Worm (Caenorhabditis elegans) whole organism, L2 larva: ENCODE data around the gene agt-2.

Source experiments
- R02D3.7 ChIP-seq: fragments of 150-350 bp; optimal IDR thresholded peaks from 2 replicates; lab custom pipeline; 2014; ENCODE audit warnings: missing biosample characterization, missing genetic modification characterization
- Y55F3AM.14 ChIP-seq: fragments of 200-800 bp; sonication (Bioruptor generic); optimal IDR thresholded peaks from 2 replicates; lab custom pipeline; 2018; ENCODE audit warnings: mild to moderate bottlenecking, missing genetic modification characterization, missing compliant biosample characterization
- ZK546.5 ChIP-seq: sonication (generic microtip); optimal IDR thresholded peaks from 2 replicates; lab custom pipeline; 2017; ENCODE audit warnings: missing biosample characterization, missing genetic modification characterization
- alr-1 ChIP-seq: fragments of 150-350 bp; optimal IDR thresholded peaks from 2 replicates; lab custom pipeline; 2014; ENCODE audit warnings: missing biosample characterization, missing genetic modification characterization
- aly-2 ChIP-seq: fragments of 150-350 bp; optimal IDR thresholded peaks from 2 replicates; lab custom pipeline; 2014; ENCODE audit warnings: missing biosample characterization, missing genetic modification characterization
- blmp-1 ChIP-seq: sonication (generic microtip); optimal IDR thresholded peaks from 2 replicates; lab custom pipeline; 2017; ENCODE audit warnings: missing genetic modification characterization, mild to moderate bottlenecking, missing compliant biosample characterization, antibody characterized with exemption, moderate library complexity; ENCODE audit not compliant: insufficient read depth
- ceh-16 ChIP-seq: fragments of 150-350 bp; optimal IDR thresholded peaks from 2 replicates; lab custom pipeline; 2014; ENCODE audit warnings: missing biosample characterization, missing genetic modification characterization
- crh-2 ChIP-seq: sonication (generic microtip); optimal IDR thresholded peaks from 2 replicates; lab custom pipeline; 2017; ENCODE audit warnings: missing biosample characterization, missing genetic modification characterization
- egl-27 ChIP-seq: sonication (generic microtip); optimal IDR thresholded peaks from 3 replicates; lab custom pipeline; 2017; ENCODE audit warnings: missing biosample characterization, missing genetic modification reagents, missing genetic modification characterization
- elt-1 ChIP-seq: fragments of 150-350 bp; optimal IDR thresholded peaks from 2 replicates; lab custom pipeline; 2014; ENCODE audit warnings: missing biosample characterization, missing genetic modification characterization
- elt-3 ChIP-seq: sonication (generic microtip); optimal IDR thresholded peaks from 2 replicates; lab custom pipeline; 2017; ENCODE audit warnings: missing biosample characterization, missing genetic modification characterization
- fos-1 ChIP-seq: fragments of 150-350 bp; optimal IDR thresholded peaks from 2 replicates; lab custom pipeline; 2014; ENCODE audit warnings: missing biosample characterization, missing genetic modification characterization
- lin-11 ChIP-seq: fragments of 150-350 bp; sonication (generic microtip); optimal IDR thresholded peaks from 2 replicates; lab custom pipeline; 2014; ENCODE audit warnings: missing biosample characterization, missing genetic modification characterization, inconsistent platforms, mixed read lengths
- lin-13 ChIP-seq: fragments of 150-350 bp; optimal IDR thresholded peaks from 2 replicates; lab custom pipeline; 2014; ENCODE audit warnings: missing biosample characterization, missing genetic modification reagents, missing genetic modification characterization
- lsy-2 ChIP-seq, 2 experiments: fragments of 150-350 bp in 1 of 2; sonication (generic microtip) in 1 of 2; optimal IDR thresholded peaks; 2 replicates each; lab custom pipeline; 2014 to 2017; ENCODE audit warnings: missing biosample characterization in 2 of 2, missing genetic modification characterization in 2 of 2
- mab-5 ChIP-seq: fragments of 150-350 bp; optimal IDR thresholded peaks from 2 replicates; lab custom pipeline; 2014; ENCODE audit warnings: missing biosample characterization, missing genetic modification characterization
- mbf-1 ChIP-seq: sonication (generic microtip); optimal IDR thresholded peaks from 2 replicates; lab custom pipeline; 2017; ENCODE audit warnings: missing biosample characterization, missing genetic modification characterization
- mdl-1 ChIP-seq, 2 experiments: fragments of 150-350 bp in 1 of 2; sonication (generic microtip) in 1 of 2; optimal IDR thresholded peaks; 2 replicates each; lab custom pipeline; 2017; ENCODE audit warnings: missing biosample characterization in 2 of 2, missing genetic modification characterization in 2 of 2
- nhr-10 ChIP-seq: sonication (generic microtip); optimal IDR thresholded peaks from 2 replicates; lab custom pipeline; 2017; ENCODE audit warnings: missing biosample characterization, missing genetic modification characterization
- nhr-12 ChIP-seq: fragments of 150-350 bp; optimal IDR thresholded peaks from 2 replicates; lab custom pipeline; 2014; ENCODE audit warnings: missing biosample characterization, missing genetic modification characterization
- nhr-129 ChIP-seq: fragments of 150-350 bp; optimal IDR thresholded peaks from 2 replicates; lab custom pipeline; 2014; ENCODE audit warnings: missing biosample characterization, missing genetic modification characterization
- nhr-21 ChIP-seq: fragments of 150-350 bp; optimal IDR thresholded peaks from 2 replicates; lab custom pipeline; 2014; ENCODE audit warnings: missing biosample characterization, missing genetic modification characterization
- nhr-23 ChIP-seq: fragments of 150-350 bp; optimal IDR thresholded peaks from 2 replicates; lab custom pipeline; 2014; ENCODE audit warnings: missing biosample characterization, missing genetic modification reagents, missing genetic modification characterization
- nhr-237 ChIP-seq: fragments of 150-350 bp; optimal IDR thresholded peaks from 2 replicates; lab custom pipeline; 2014; ENCODE audit warnings: missing biosample characterization, missing genetic modification characterization
- nhr-25 ChIP-seq: fragments of 150-350 bp; sonication (generic microtip); optimal IDR thresholded peaks from 3 replicates; lab custom pipeline; 2014; ENCODE audit warnings: missing biosample characterization, missing genetic modification characterization
- nhr-6 ChIP-seq: fragments of 150-350 bp; optimal IDR thresholded peaks from 2 replicates; lab custom pipeline; 2014; ENCODE audit warnings: missing biosample characterization, missing genetic modification characterization
- nhr-77 ChIP-seq: fragments of 150-350 bp; optimal IDR thresholded peaks from 2 replicates; lab custom pipeline; 2014; ENCODE audit warnings: missing biosample characterization, missing genetic modification characterization
- sem-4 ChIP-seq: fragments of 150-350 bp; optimal IDR thresholded peaks from 2 replicates; lab custom pipeline; 2014; ENCODE audit warnings: missing biosample characterization, missing genetic modification reagents, missing genetic modification characterization
- skn-1 ChIP-seq: sonication (generic microtip); optimal IDR thresholded peaks from 2 replicates; lab custom pipeline; 2017; ENCODE audit warnings: missing biosample characterization, missing genetic modification characterization
- sma-3 ChIP-seq: sonication (generic microtip); optimal IDR thresholded peaks from 2 replicates; lab custom pipeline; 2016; ENCODE audit warnings: missing genetic modification reagents, missing genetic modification characterization, missing compliant biosample characterization
- sma-9 ChIP-seq, 2 experiments: fragments of 150-350 bp in 1 of 2; sonication (generic microtip) in 1 of 2; optimal IDR thresholded peaks; 2 replicates each; lab custom pipeline; 2014 to 2016; ENCODE audit warnings: missing genetic modification characterization in 2 of 2, mild to moderate bottlenecking in 1 of 2, missing biosample characterization in 1 of 2, missing compliant biosample characterization in 1 of 2, missing genetic modification reagents in 1 of 2, moderate library complexity in 1 of 2
- unc-39 ChIP-seq: fragments of 150-350 bp; optimal IDR thresholded peaks from 2 replicates; lab custom pipeline; 2014; ENCODE audit warnings: missing biosample characterization, missing genetic modification characterization
- unc-55 ChIP-seq: fragments of 150-350 bp; sonication (generic microtip); optimal IDR thresholded peaks from 3 replicates; lab custom pipeline; 2014; ENCODE audit warnings: missing biosample characterization, missing genetic modification reagents, missing genetic modification characterization
- unc-62 ChIP-seq: fragments of 150-350 bp; optimal IDR thresholded peaks from 2 replicates; lab custom pipeline; 2014; ENCODE audit warnings: missing biosample characterization, missing genetic modification reagents, missing genetic modification characterization
- ztf-1 ChIP-seq: fragments of 200-800 bp; sonication (Bioruptor generic); conservative IDR thresholded peaks from 2 replicates; pipeline ENCODE4 v1.3.6; 2022; ENCODE audit warnings: missing genetic modification characterization, missing compliant biosample characterization
- ztf-11 ChIP-seq: sonication (generic microtip); optimal IDR thresholded peaks from 2 replicates; lab custom pipeline; 2017; ENCODE audit warnings: missing biosample characterization, missing genetic modification characterization
- ztf-4 ChIP-seq: fragments of 150-350 bp; optimal IDR thresholded peaks from 2 replicates; lab custom pipeline; 2014; ENCODE audit warnings: missing biosample characterization, missing genetic modification characterization

agt-2 gene

ce11 chrII:5379614-5380077, 6.0 kb upstream of the agt-2 start, which contains the start of gene pkc-3 (continued):
- peak; percentile 51 for TF ChIP-seq lin-13 (GFP tag; lab: Kevin White, UChicago)
- TF ChIP-seq blmp-1, result peak; percentile 50
- no peak for TF ChIP-seq nhr-6 (tag; lab: Kevin White, UChicago)
- no peak for TF ChIP-seq ZK546.5 (tag; lab: Kevin White, UChicago)
- no peak for TF ChIP-seq nhr-237
- peak; percentile 86 for TF ChIP-seq nhr-25 (tag; lab: Kevin White, UChicago)
- TF ChIP-seq sma-3 (GFP tag; lab: Kevin White, UChicago), result peak; percentile 85
- TF ChIP-seq nhr-10, result no peak
- peak; percentile 61 for TF ChIP-seq sma-9 (GFP tag; optimal IDR thresholded peaks at IDR 0.05; lab: Kevin White, UChicago)
- no peak for TF ChIP-seq sma-9 (tag; optimal IDR thresholded peaks at IDR 0.05; lab: Kevin White, UChicago)
- TF ChIP-seq lsy-2 (tag; optimal IDR thresholded peaks at IDR 0.05; lab: Kevin White, UChicago), result peak in 1 of 2 experiments; percentile 65
- no peak for TF ChIP-seq mbf-1 (tag; lab: Kevin White, UChicago)
- no peak for TF ChIP-seq nhr-12
- TF ChIP-seq nhr-23, result no peak
- peak; percentile 5 for TF ChIP-seq sem-4 (tag; lab: Kevin White, UChicago)

- TF ChIP-seq crh-2 (tag; lab: Kevin White, UChicago) (peak; percentile 28), ztf-4 (tag; lab: Kevin White, UChicago) (no peak), nhr-129 (tag; lab: Kevin White, UChicago) (peak; percentile 49), unc-39 (tag; lab: Kevin White, UChicago) (no peak), unc-62 (GFP tag; lab: Kevin White, UChicago) (no peak), R02D3.7 (tag; lab: Kevin White, UChicago) (no peak), aly-2 (no peak), nhr-6 (tag; lab: Kevin White, UChicago) (no peak), nhr-237 (no peak), sma-3 (GFP tag; lab: Kevin White, UChicago) (no peak), sem-4 (tag; lab: Kevin White, UChicago) (no peak), alr-1 (tag; lab: Kevin White, UChicago) (no peak), fos-1 (peak; percentile 8), elt-3 (tag; lab: Kevin White, UChicago) (no peak), elt-1 (no peak), ztf-1 (GFP tag; lab: Robert Waterston, UW) (no peak), sma-9 (GFP tag; optimal IDR thresholded peaks at IDR 0.05; lab: Kevin White, UChicago) (peak; percentile 33), sma-9 (tag; optimal IDR thresholded peaks at IDR 0.05; lab: Kevin White, UChicago) (no peak), nhr-21 (no peak), nhr-25 (tag; lab: Kevin White, UChicago) (peak; percentile 5), nhr-23 (no peak)
Measured at ce11 chrII:5378239-5378521, 4.6 kb upstream of the agt-2 start.

ce11 chrII:5377467-5378238, 4.0 kb upstream of the agt-2 start, which contains the start of gene prdx-2:
Gene prdx-2, plus strand, starts transcription at chrII:5378195.
- TF ChIP-seq mab-5 (tag; lab: Kevin White, UChicago) (no peak), ztf-11 (tag; lab: Kevin White, UChicago) (no peak), ceh-16 (no peak), nhr-12 (no peak), nhr-25 (tag; lab: Kevin White, UChicago) (no peak), nhr-77 (tag; lab: Kevin White, UChicago) (no peak), unc-55 (no peak), lin-13 (GFP tag; lab: Kevin White, UChicago) (no peak), egl-27 (no peak), nhr-23 (no peak), lsy-2 (tag; optimal IDR thresholded peaks at IDR 0.05; lab: Kevin White, UChicago) (peak in 1 of 2 experiments; percentile 16), lin-11 (tag; lab: Kevin White, UChicago) (peak; percentile 16), ZK546.5 (tag; lab: Kevin White, UChicago) (no peak), Y55F3AM.14 (no peak)
- TF ChIP-seq, all 48 proteins: peak for 2

ce11 chrII:5374967-5375366, 1.3 kb upstream of the agt-2 start, which contains the start of gene algn-2:
Gene algn-2, plus strand, starts transcription at chrII:5375267.
- TF ChIP-seq R02D3.7 (tag; lab: Kevin White, UChicago) (no peak), lsy-2 (tag; optimal IDR thresholded peaks at IDR 0.05; lab: Kevin White, UChicago) (no peak), elt-3 (tag; lab: Kevin White, UChicago) (no peak), alr-1 (tag; lab: Kevin White, UChicago) (no peak), ztf-1 (GFP tag; lab: Robert Waterston, UW) (no peak), nhr-23 (no peak), nhr-6 (tag; lab: Kevin White, UChicago) (no peak), crh-2 (tag; lab: Kevin White, UChicago) (no peak), ztf-4 (tag; lab: Kevin White, UChicago) (no peak), nhr-237 (no peak), mdl-1 (tag; optimal IDR thresholded peaks at IDR 0.05; lab: Kevin White, UChicago) (no peak), ZK546.5 (tag; lab: Kevin White, UChicago) (no peak), sma-9 (GFP tag; optimal IDR thresholded peaks at IDR 0.05; lab: Kevin White, UChicago) (no peak), sma-9 (tag; optimal IDR thresholded peaks at IDR 0.05; lab: Kevin White, UChicago) (no peak), nhr-10 (no peak), nhr-25 (tag; lab: Kevin White, UChicago) (no peak), skn-1 (tag; lab: Kevin White, UChicago) (no peak)
